Worm (Caenorhabditis elegans) whole organism, late embryonic: ENCODE data around the gene kcnl-1.

Source experiments
- K02D7.2 ChIP-seq: sonication (generic microtip); optimal IDR thresholded peaks from 2 replicates; lab custom pipeline; 2017; ENCODE audit warnings: mild to moderate bottlenecking, missing genetic modification characterization, missing compliant biosample characterization
- ceh-34 ChIP-seq: sonication (generic microtip); optimal IDR thresholded peaks from 2 replicates; lab custom pipeline; 2016; ENCODE audit warnings: mild to moderate bottlenecking, missing genetic modification characterization, missing compliant biosample characterization
- lin-11 ChIP-seq: fragments of 200-800 bp; sonication (Bioruptor generic); optimal IDR thresholded peaks from 2 replicates; lab custom pipeline; 2018; ENCODE audit warnings: mild to moderate bottlenecking, missing genetic modification characterization, missing compliant biosample characterization
- nhr-11 ChIP-seq: fragments of 150-350 bp; optimal IDR thresholded peaks from 2 replicates; lab custom pipeline; 2014; ENCODE audit warnings: missing biosample characterization, missing genetic modification characterization
- pqm-1 ChIP-seq: sonication (generic microtip); optimal IDR thresholded peaks from 2 replicates; lab custom pipeline; 2016; ENCODE audit warnings: missing genetic modification characterization, missing compliant biosample characterization

DNA sequence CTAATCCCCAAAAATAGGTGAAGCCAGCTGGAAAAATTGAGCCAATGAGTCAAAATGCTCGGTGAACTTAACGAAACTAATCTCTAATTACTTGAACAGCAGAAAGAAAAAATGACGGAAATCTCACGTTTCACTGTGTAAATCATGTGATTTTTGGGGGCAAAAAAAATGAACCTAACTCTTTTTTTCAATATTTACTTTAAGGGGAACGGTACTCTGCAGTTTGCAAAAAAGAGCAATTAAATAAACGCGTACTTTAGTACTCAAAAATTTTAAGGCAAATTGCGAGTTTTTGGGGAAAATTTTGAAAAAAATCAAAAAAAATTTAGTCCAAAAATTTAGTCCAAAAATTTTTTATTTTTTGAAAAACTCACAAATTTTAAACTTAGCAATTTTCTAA lies 34.1 kb upstream of the kcnl-1 start:
- TF ChIP-seq nhr-11 (tag; lab: Kevin White, UChicago), result no peak
- TF ChIP-seq ceh-34 (tag; lab: Kevin White, UChicago), result no peak
- TF ChIP-seq pqm-1 (tag; lab: Kevin White, UChicago), result no peak
- no peak for TF ChIP-seq lin-11 (tag; lab: Kevin White, UChicago)
- TF ChIP-seq K02D7.2 (tag; lab: Kevin White, UChicago), result no peak
